Fruit fly (Drosophila melanogaster): ENCODE measurements around the gene CG10570.

dm6 chr2L:18812348-18812747 is 1.3 kb upstream of the CG10570 start, which contains the start of the genes CG17325 and CG42305:
- TF ChIP-seq h (optimal IDR thresholded peaks at IDR 0.05) (no peak), psq (optimal IDR thresholded peaks at IDR 0.05) (no peak), insv (optimal IDR thresholded peaks at IDR 0.05) (no peak), Sin3A (optimal IDR thresholded peaks at IDR 0.05) (no peak), ttk (optimal IDR thresholded peaks at IDR 0.05) (no peak)

Data from Kc167 (cell line).